Worm (Caenorhabditis elegans) whole organism, late embryonic: ENCODE measurements around the gene nlp-59.

Experiments used
- C08G9.2 ChIP-seq: sonication (generic microtip); optimal IDR thresholded peaks from 2 replicates; lab custom pipeline; 2016; ENCODE audit warnings: mild to moderate bottlenecking, missing genetic modification characterization, moderate library complexity, missing compliant biosample characterization
- F13H6.1 ChIP-seq: sonication (generic microtip); optimal IDR thresholded peaks from 2 replicates; lab custom pipeline; 2016; ENCODE audit warnings: missing genetic modification characterization, missing compliant biosample characterization
- K09A11.1 ChIP-seq: sonication (generic microtip); optimal IDR thresholded peaks from 2 replicates; lab custom pipeline; 2017; ENCODE audit warnings: antibody characterized with exemption, mild to moderate bottlenecking, missing genetic modification characterization, missing compliant biosample characterization; ENCODE audit not compliant: insufficient read depth
- T23F11.4 ChIP-seq: fragments of 200-800 bp; sonication (Bioruptor generic); optimal IDR thresholded peaks from 2 replicates; lab custom pipeline; 2018; ENCODE audit warnings: mild to moderate bottlenecking, missing genetic modification characterization, missing compliant biosample characterization
- ahr-1 ChIP-seq: sonication (generic microtip); optimal IDR thresholded peaks from 2 replicates; lab custom pipeline; 2016; ENCODE audit warnings: missing genetic modification characterization, missing compliant biosample characterization
- ama-1 ChIP-seq: fragments of 150-350 bp; optimal IDR thresholded peaks from 2 replicates; lab custom pipeline; 2014
- ceh-14 ChIP-seq: sonication (generic microtip); optimal IDR thresholded peaks from 2 replicates; lab custom pipeline; 2016; ENCODE audit warnings: missing genotype, missing genetic modification characterization, missing compliant biosample characterization
- ceh-19 ChIP-seq: fragments of 200-800 bp; sonication (Bioruptor generic); optimal IDR thresholded peaks from 2 replicates; lab custom pipeline; 2018; ENCODE audit warnings: mild to moderate bottlenecking, missing genetic modification characterization, missing compliant biosample characterization
- ceh-22 ChIP-seq: sonication (generic microtip); optimal IDR thresholded peaks from 2 replicates; lab custom pipeline; 2017; ENCODE audit warnings: missing biosample characterization, missing genetic modification characterization
- ceh-30 ChIP-seq: fragments of 150-350 bp; optimal IDR thresholded peaks from 2 replicates; lab custom pipeline; 2014; ENCODE audit warnings: missing biosample characterization, missing genetic modification characterization
- ceh-31 ChIP-seq: sonication (generic microtip); optimal IDR thresholded peaks from 2 replicates; lab custom pipeline; 2016; ENCODE audit warnings: missing genetic modification characterization, missing compliant biosample characterization
- ceh-34 ChIP-seq: sonication (generic microtip); optimal IDR thresholded peaks from 2 replicates; lab custom pipeline; 2016; ENCODE audit warnings: mild to moderate bottlenecking, missing genetic modification characterization, missing compliant biosample characterization
- ceh-45 ChIP-seq: fragments of 200-800 bp; sonication (Bioruptor generic); IDR thresholded peaks from 2 replicates; pipeline ENCODE4 v1.3.6; 2022; ENCODE audit warnings: missing genetic modification reagents, missing genetic modification characterization, missing compliant biosample characterization
- ceh-48 ChIP-seq: sonication (generic microtip); optimal IDR thresholded peaks from 2 replicates; lab custom pipeline; 2016; ENCODE audit warnings: missing genetic modification characterization, inconsistent platforms, missing compliant biosample characterization
- dmd-4 ChIP-seq: sonication (generic microtip); optimal IDR thresholded peaks from 2 replicates; lab custom pipeline; 2016; ENCODE audit warnings: borderline replicate concordance, missing genetic modification characterization, missing compliant biosample characterization
- dve-1 ChIP-seq: sonication (generic microtip); optimal IDR thresholded peaks from 2 replicates; lab custom pipeline; 2017; ENCODE audit warnings: antibody characterized with exemption, mild to moderate bottlenecking, missing genetic modification characterization, missing compliant biosample characterization
- elt-4 ChIP-seq: sonication (generic microtip); optimal IDR thresholded peaks from 2 replicates; lab custom pipeline; 2016; ENCODE audit warnings: missing genetic modification characterization, missing compliant biosample characterization
- eyg-1 ChIP-seq: sonication (generic microtip); optimal IDR thresholded peaks from 2 replicates; lab custom pipeline; 2016; ENCODE audit warnings: missing genotype, missing genetic modification characterization, missing compliant biosample characterization
- fax-1 ChIP-seq: sonication (generic microtip); optimal IDR thresholded peaks from 2 replicates; lab custom pipeline; 2016; ENCODE audit warnings: missing genotype, missing genetic modification characterization, missing compliant biosample characterization
- fkh-10 ChIP-seq: fragments of 150-350 bp; optimal IDR thresholded peaks from 2 replicates; lab custom pipeline; 2014; ENCODE audit warnings: missing biosample characterization, missing genetic modification reagents, missing genetic modification characterization
- fkh-6 ChIP-seq: sonication (generic microtip); optimal IDR thresholded peaks from 2 replicates; lab custom pipeline; 2016; ENCODE audit warnings: missing genetic modification characterization, missing compliant biosample characterization
- hlh-13 ChIP-seq: fragments of 200-800 bp; sonication (Bioruptor generic); optimal IDR thresholded peaks from 2 replicates; lab custom pipeline; 2018; ENCODE audit warnings: mild to moderate bottlenecking, missing genetic modification characterization, missing compliant biosample characterization
- hlh-6 ChIP-seq: sonication (generic microtip); optimal IDR thresholded peaks from 2 replicates; lab custom pipeline; 2016; ENCODE audit warnings: missing genotype, missing genetic modification characterization, missing compliant biosample characterization
- hlh-8 ChIP-seq: sonication (generic microtip); optimal IDR thresholded peaks from 2 replicates; lab custom pipeline; 2016; ENCODE audit warnings: missing genotype, missing genetic modification characterization, missing compliant biosample characterization
- lim-6 ChIP-seq: sonication (generic microtip); optimal IDR thresholded peaks from 2 replicates; lab custom pipeline; 2016; ENCODE audit warnings: missing genetic modification characterization, missing compliant biosample characterization
- mec-3 ChIP-seq: sonication (generic microtip); optimal IDR thresholded peaks from 2 replicates; lab custom pipeline; 2016; ENCODE audit warnings: borderline replicate concordance, missing genetic modification characterization, missing compliant biosample characterization
- nhr-11 ChIP-seq: fragments of 150-350 bp; optimal IDR thresholded peaks from 2 replicates; lab custom pipeline; 2014; ENCODE audit warnings: missing biosample characterization, missing genetic modification characterization
- nhr-232 ChIP-seq: sonication (generic microtip); optimal IDR thresholded peaks from 2 replicates; lab custom pipeline; 2016; ENCODE audit warnings: missing genetic modification characterization, missing compliant biosample characterization
- npax-4 ChIP-seq: sonication (generic microtip); optimal IDR thresholded peaks from 2 replicates; lab custom pipeline; 2016; ENCODE audit warnings: missing genetic modification characterization, missing compliant biosample characterization
- pag-3 ChIP-seq: sonication (generic microtip); optimal IDR thresholded peaks from 2 replicates; lab custom pipeline; 2016; ENCODE audit warnings: missing compliant biosample characterization, missing genetic modification characterization, borderline replicate concordance
- pha-2 ChIP-seq: sonication (generic microtip); optimal IDR thresholded peaks from 2 replicates; lab custom pipeline; 2017; ENCODE audit warnings: mild to moderate bottlenecking, missing genetic modification characterization, missing compliant biosample characterization
- pqm-1 ChIP-seq: sonication (generic microtip); optimal IDR thresholded peaks from 2 replicates; lab custom pipeline; 2016; ENCODE audit warnings: missing genetic modification characterization, missing compliant biosample characterization
- pros-1 ChIP-seq: fragments of 150-350 bp; optimal IDR thresholded peaks from 2 replicates; lab custom pipeline; 2014; ENCODE audit warnings: missing biosample characterization, missing genetic modification reagents, missing genetic modification characterization
- rnt-1 ChIP-seq: sonication (generic microtip); optimal IDR thresholded peaks from 2 replicates; lab custom pipeline; 2016; ENCODE audit warnings: missing genetic modification characterization, missing compliant biosample characterization
- sox-4 ChIP-seq: sonication (generic microtip); optimal IDR thresholded peaks from 2 replicates; lab custom pipeline; 2017; ENCODE audit warnings: mild to moderate bottlenecking, missing genetic modification characterization, inconsistent platforms, missing compliant biosample characterization
- syd-9 ChIP-seq: sonication (generic microtip); optimal IDR thresholded peaks from 2 replicates; lab custom pipeline; 2016; ENCODE audit warnings: mild to moderate bottlenecking, missing genetic modification characterization, moderate library complexity, missing compliant biosample characterization
- tbx-2 ChIP-seq: sonication (generic microtip); optimal IDR thresholded peaks from 2 replicates; lab custom pipeline; 2016; ENCODE audit warnings: missing genetic modification characterization, missing compliant biosample characterization
- tbx-7 ChIP-seq: sonication (generic microtip); optimal IDR thresholded peaks from 2 replicates; lab custom pipeline; 2016; ENCODE audit warnings: missing genotype, missing genetic modification characterization, missing compliant biosample characterization
- unc-42 ChIP-seq: sonication (generic microtip); optimal IDR thresholded peaks from 2 replicates; lab custom pipeline; 2016; ENCODE audit warnings: missing genotype, missing genetic modification characterization, missing compliant biosample characterization
- unc-86 ChIP-seq: sonication (generic microtip); optimal IDR thresholded peaks from 2 replicates; lab custom pipeline; 2016; ENCODE audit warnings: missing genetic modification characterization, missing compliant biosample characterization
- ztf-16 ChIP-seq: sonication (generic microtip); optimal IDR thresholded peaks from 2 replicates; lab custom pipeline; 2017; ENCODE audit warnings: missing genetic modification characterization, missing compliant biosample characterization

The nlp-59 gene

DNA sequence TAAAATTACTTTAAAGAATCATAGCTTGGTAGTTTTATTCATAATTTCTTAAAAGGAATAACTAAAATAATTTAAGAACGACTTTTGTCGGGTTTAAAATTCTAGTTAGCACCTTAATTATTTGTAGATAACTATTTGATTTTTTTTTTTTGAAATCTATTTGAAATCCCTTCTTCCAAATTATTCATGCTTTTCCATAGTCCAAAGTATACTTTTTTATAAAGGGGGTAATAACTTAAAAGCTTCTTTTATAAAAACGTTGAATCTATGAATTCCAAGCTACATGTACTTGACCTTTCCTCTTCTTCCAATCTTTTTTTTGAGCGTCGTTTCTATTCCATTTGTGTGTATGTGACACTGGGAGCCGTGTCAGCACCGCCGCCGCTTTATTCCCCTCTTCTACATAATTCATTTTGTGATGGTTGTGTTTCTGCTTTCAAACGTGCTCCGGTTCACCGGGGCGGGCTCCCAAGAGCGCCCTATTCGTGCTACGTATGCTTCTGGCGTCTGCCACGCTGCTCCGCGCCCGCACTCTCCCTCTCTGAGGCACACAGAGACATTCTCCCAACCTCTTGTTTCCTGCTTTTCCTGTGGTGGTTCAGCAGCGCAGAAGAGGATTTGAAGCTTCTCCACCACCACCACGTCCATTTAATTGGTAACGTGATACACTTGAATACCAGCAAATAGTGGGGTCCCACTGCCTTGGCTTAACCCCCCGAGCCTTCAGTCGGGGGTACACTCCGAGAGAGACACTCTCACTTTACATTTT lies 37.6 kb upstream of the nlp-59 start:
- TF ChIP-seq ceh-34 (tag; lab: Kevin White, UChicago) (peak; percentile 79), fax-1 (tag; lab: Kevin White, UChicago) (no peak), unc-42 (tag; lab: Kevin White, UChicago) (peak; percentile 14), K09A11.1 (tag; lab: Kevin White, UChicago) (no peak), ceh-19 (GFP tag; lab: Kevin White, UChicago) (peak; percentile 38), ceh-31 (tag; lab: Kevin White, UChicago) (peak; percentile 27), C08G9.2 (tag; lab: Kevin White, UChicago) (peak; percentile 0), npax-4 (no peak), ama-1 (no peak), elt-4 (tag; lab: Kevin White, UChicago) (no peak), mec-3 (tag; lab: Kevin White, UChicago) (peak; percentile 12), fkh-6 (tag; lab: Kevin White, UChicago) (no peak)

DNA sequence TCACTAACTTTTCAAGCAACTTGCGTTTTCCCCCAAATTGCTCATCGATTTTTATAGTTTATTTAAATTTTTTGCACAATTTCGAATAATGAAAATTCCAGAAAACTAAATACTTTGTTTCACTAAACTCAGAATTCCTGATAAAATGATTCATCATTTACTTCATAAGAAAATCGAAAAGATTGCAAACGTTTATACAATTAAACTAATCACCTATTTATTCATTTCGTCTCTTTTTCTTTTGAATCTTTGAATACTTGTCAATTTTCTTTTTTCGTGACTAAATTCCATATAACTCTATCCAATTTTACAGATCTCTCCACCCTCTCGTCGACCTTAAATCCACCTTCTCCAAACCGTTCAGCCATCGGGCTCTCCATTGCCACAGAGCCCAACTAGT lies 34.6 kb upstream of the nlp-59 start, which contains the start of gene C30G7.2:
Gene C30G7.2 (plus strand): TSS at position 301 of the 400 bp plus-strand sequence.
- no peak for TF ChIP-seq ceh-30 (tag; lab: Kevin White, UChicago)
- no peak for TF ChIP-seq ceh-31 (tag; lab: Kevin White, UChicago)
- TF ChIP-seq ztf-16 (tag; lab: Kevin White, UChicago), result no peak
- TF ChIP-seq tbx-2 (tag; lab: Kevin White, UChicago), result no peak
- no peak for TF ChIP-seq fax-1 (tag; lab: Kevin White, UChicago)
- no peak for TF ChIP-seq syd-9 (tag; lab: Kevin White, UChicago)
- TF ChIP-seq ceh-48, result no peak
- TF ChIP-seq F13H6.1 (tag; lab: Kevin White, UChicago), result no peak
- TF ChIP-seq nhr-11 (tag; lab: Kevin White, UChicago), result no peak
- no peak for TF ChIP-seq pag-3 (tag; lab: Kevin White, UChicago)
- TF ChIP-seq dve-1 (tag; lab: Kevin White, UChicago), result no peak
- TF ChIP-seq sox-4 (tag; lab: Kevin White, UChicago), result no peak
- TF ChIP-seq dmd-4 (tag; lab: Kevin White, UChicago), result no peak
- TF ChIP-seq fkh-6 (tag; lab: Kevin White, UChicago), result no peak
- no peak for TF ChIP-seq ahr-1 (tag; lab: Kevin White, UChicago)
- TF ChIP-seq pros-1 (tag; lab: Kevin White, UChicago), result no peak
- no peak for TF ChIP-seq hlh-6
- no peak for TF ChIP-seq ceh-45 (GFP tag; lab: Robert Waterston, UW)

ce11 chrV:14942898-14943297 lies 28.3 kb upstream of the nlp-59 start:
- TF ChIP-seq ztf-16 (tag; lab: Kevin White, UChicago) (no peak), pqm-1 (tag; lab: Kevin White, UChicago) (no peak), rnt-1 (tag; lab: Kevin White, UChicago) (no peak), unc-86 (tag; lab: Kevin White, UChicago) (no peak), hlh-8 (tag; lab: Kevin White, UChicago) (no peak), pros-1 (tag; lab: Kevin White, UChicago) (no peak)
- TF ChIP-seq, all 69 proteins: peak for 0

DNA sequence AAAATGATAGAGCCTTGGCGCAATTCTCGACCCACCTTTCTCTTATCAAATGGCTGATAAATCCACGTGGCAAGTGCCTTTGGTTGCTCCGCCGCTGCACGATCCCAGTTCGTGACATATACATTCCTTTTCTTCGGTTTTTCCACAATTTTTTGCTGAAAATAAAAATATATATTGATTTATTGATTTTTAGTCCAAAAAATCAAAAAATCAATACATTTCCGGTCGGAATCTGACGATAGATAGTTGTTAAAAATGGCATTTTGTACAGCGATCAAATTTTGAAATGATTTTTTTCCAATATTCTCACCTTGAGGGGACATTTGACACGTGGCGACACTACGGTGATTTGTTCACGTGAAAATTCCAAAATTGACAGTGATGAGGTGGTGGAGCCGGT lies 27.5 kb upstream of the nlp-59 start:
- TF ChIP-seq pqm-1 (tag; lab: Kevin White, UChicago) (no peak), T23F11.4 (GFP tag; lab: Kevin White, UChicago) (no peak), eyg-1 (tag; lab: Kevin White, UChicago) (no peak), nhr-232 (no peak), ztf-16 (tag; lab: Kevin White, UChicago) (no peak), tbx-7 (no peak), sox-4 (tag; lab: Kevin White, UChicago) (no peak), fkh-10 (GFP tag; lab: Kevin White, UChicago) (no peak), ceh-30 (tag; lab: Kevin White, UChicago) (no peak), pha-2 (tag; lab: Kevin White, UChicago) (no peak), ceh-48 (no peak), lim-6 (tag; lab: Kevin White, UChicago) (no peak), pag-3 (tag; lab: Kevin White, UChicago) (no peak), ceh-14 (tag; lab: Kevin White, UChicago) (no peak), syd-9 (tag; lab: Kevin White, UChicago) (no peak), pros-1 (tag; lab: Kevin White, UChicago) (no peak), hlh-13 (GFP tag; lab: Kevin White, UChicago) (no peak), ceh-22 (no peak)
